Worm (Caenorhabditis elegans) whole organism, young adult: Measurements from ENCODE around the gene R151.8.
A peak's percentile ranks its signal among the peaks of the same experiment; 100 is the strongest.

Experiments used
- B0019.2 ChIP-seq: fragments of 200-800 bp; sonication (Bioruptor generic); conservative IDR thresholded peaks from 2 replicates; pipeline ENCODE4 v1.3.6; 2022; ENCODE audit warnings: missing genetic modification reagents, missing genetic modification characterization, missing compliant biosample characterization
- B0035.1 ChIP-seq: sonication (generic microtip); optimal IDR thresholded peaks from 2 replicates; lab custom pipeline; 2016; ENCODE audit warnings: missing genetic modification characterization, mild to moderate bottlenecking, missing compliant biosample characterization, missing genotype, missing genetic modification reagents
- F22D6.2 ChIP-seq: sonication (generic microtip); optimal IDR thresholded peaks from 2 replicates; lab custom pipeline; 2016; ENCODE audit warnings: mild to moderate bottlenecking, missing genetic modification characterization, missing compliant biosample characterization
- F23B12.7 ChIP-seq: sonication (generic microtip); optimal IDR thresholded peaks from 2 replicates; lab custom pipeline; 2017; ENCODE audit warnings: missing genetic modification characterization, mild to moderate bottlenecking, missing compliant biosample characterization, antibody characterized with exemption, moderate library complexity; ENCODE audit not compliant: insufficient read depth
- F33H1.4 ChIP-seq: fragments of 200-800 bp; sonication (Bioruptor generic); IDR thresholded peaks from 2 replicates; pipeline ENCODE4 v1.3.6; 2022; ENCODE audit warnings: missing genetic modification reagents, missing genetic modification characterization, missing compliant biosample characterization
- F37B4.10 ChIP-seq: fragments of 200-800 bp; sonication (Bioruptor generic); IDR thresholded peaks from 2 replicates; pipeline ENCODE4 v1.3.6; 2022; ENCODE audit warnings: missing genetic modification characterization, missing compliant biosample characterization
- F39B2.1 ChIP-seq: fragments of 200-800 bp; sonication (Bioruptor generic); IDR thresholded peaks from 2 replicates; pipeline ENCODE4 v1.3.6; 2022; ENCODE audit warnings: missing genetic modification reagents, missing genetic modification characterization, missing compliant biosample characterization
- F52B5.7 ChIP-seq: sonication (generic microtip); optimal IDR thresholded peaks from 2 replicates; lab custom pipeline; 2016; ENCODE audit warnings: mild to moderate bottlenecking, missing genetic modification characterization, missing compliant biosample characterization
- F57C9.4 ChIP-seq: sonication (generic microtip); optimal IDR thresholded peaks from 2 replicates; lab custom pipeline; 2017; ENCODE audit warnings: mild to moderate bottlenecking, missing genetic modification characterization, missing compliant biosample characterization
- K11D2.4 ChIP-seq: fragments of 200-800 bp; sonication (Bioruptor generic); IDR thresholded peaks from 2 replicates; pipeline ENCODE4 v1.3.6; 2022; ENCODE audit warnings: missing genetic modification reagents, missing genetic modification characterization, missing compliant biosample characterization
- T07F8.4 ChIP-seq: sonication (generic microtip); optimal IDR thresholded peaks from 2 replicates; lab custom pipeline; 2016; ENCODE audit warnings: mild to moderate bottlenecking, missing genetic modification characterization, moderate library complexity, missing compliant biosample characterization
- Y53F4B.3 ChIP-seq: fragments of 200-800 bp; sonication (Bioruptor generic); IDR thresholded peaks from 2 replicates; pipeline ENCODE4 v1.3.6; 2022; ENCODE audit warnings: missing genetic modification reagents, missing genetic modification characterization, missing compliant biosample characterization
- Y56A3A.18 ChIP-seq: fragments of 200-800 bp; sonication (Bioruptor generic); IDR thresholded peaks from 2 replicates; pipeline ENCODE4 v1.3.6; 2022; ENCODE audit warnings: missing genetic modification reagents, missing genetic modification characterization, missing compliant biosample characterization
- Y79H2A.3 ChIP-seq: fragments of 200-800 bp; sonication (Bioruptor generic); conservative IDR thresholded peaks from 2 replicates; pipeline ENCODE4 v1.3.6; 2022; ENCODE audit warnings: missing genetic modification reagents, missing genetic modification characterization, missing compliant biosample characterization
- ZK185.1 ChIP-seq: sonication (generic microtip); optimal IDR thresholded peaks from 2 replicates; lab custom pipeline; 2016; ENCODE audit warnings: mild to moderate bottlenecking, missing genetic modification characterization, missing compliant biosample characterization; ENCODE audit not compliant: poor library complexity, severe bottlenecking
- akir-1 ChIP-seq: fragments of 200-800 bp; sonication (Bioruptor generic); optimal IDR thresholded peaks from 2 replicates; lab custom pipeline; 2018; ENCODE audit warnings: mild to moderate bottlenecking, missing genetic modification characterization, moderate library complexity, missing compliant biosample characterization
- aptf-3 ChIP-seq: fragments of 200-800 bp; sonication (Bioruptor generic); IDR thresholded peaks from 2 replicates; pipeline ENCODE4 v1.3.6; 2022; ENCODE audit warnings: missing genetic modification characterization, missing compliant biosample characterization
- atf-7 ChIP-seq: sonication (generic microtip); optimal IDR thresholded peaks from 2 replicates; lab custom pipeline; 2017; ENCODE audit warnings: mild to moderate bottlenecking, missing genetic modification characterization, missing compliant biosample characterization
- athp-1 ChIP-seq: sonication (generic microtip); optimal IDR thresholded peaks from 2 replicates; lab custom pipeline; 2017; ENCODE audit warnings: mild to moderate bottlenecking, missing genetic modification characterization, missing compliant biosample characterization
- bed-1 ChIP-seq: fragments of 200-800 bp; sonication (Bioruptor generic); IDR thresholded peaks from 2 replicates; pipeline ENCODE4 v1.3.6; 2022; ENCODE audit warnings: missing genetic modification reagents, missing genetic modification characterization, missing compliant biosample characterization
- bed-2 ChIP-seq: fragments of 200-800 bp; sonication (Bioruptor generic); IDR thresholded peaks from 2 replicates; pipeline ENCODE4 v1.3.6; 2022; ENCODE audit warnings: missing genetic modification reagents, missing genetic modification characterization, missing compliant biosample characterization
- ceh-100 ChIP-seq: fragments of 200-800 bp; sonication (Bioruptor generic); IDR thresholded peaks from 2 replicates; pipeline ENCODE4 v1.3.6; 2022; ENCODE audit warnings: missing genetic modification reagents, missing genetic modification characterization, missing compliant biosample characterization
- ceh-79 ChIP-seq: sonication (generic microtip); optimal IDR thresholded peaks from 2 replicates; lab custom pipeline; 2017; ENCODE audit warnings: mild to moderate bottlenecking, missing genetic modification characterization, missing compliant biosample characterization
- dpff-1 ChIP-seq: sonication (generic microtip); optimal IDR thresholded peaks from 2 replicates; lab custom pipeline; 2017; ENCODE audit warnings: mild to moderate bottlenecking, missing genetic modification characterization, missing compliant biosample characterization
- dpl-1 ChIP-seq: fragments of 150-350 bp; optimal IDR thresholded peaks from 2 replicates; lab custom pipeline; 2014; ENCODE audit warnings: missing biosample characterization, missing genetic modification reagents, missing genetic modification characterization
- egl-44 ChIP-seq: fragments of 200-800 bp; sonication (Bioruptor generic); IDR thresholded peaks from 2 replicates; pipeline ENCODE4 v1.3.6; 2022; ENCODE audit warnings: missing genetic modification reagents, missing genetic modification characterization, missing compliant biosample characterization
- ekl-4 ChIP-seq: fragments of 200-800 bp; sonication (Bioruptor generic); IDR thresholded peaks from 2 replicates; pipeline ENCODE4 v1.3.6; 2022; ENCODE audit warnings: missing genetic modification reagents, missing genetic modification characterization, missing compliant biosample characterization
- gei-17 ChIP-seq: fragments of 200-800 bp; sonication (Bioruptor generic); optimal IDR thresholded peaks from 2 replicates; lab custom pipeline; 2018; ENCODE audit warnings: mild to moderate bottlenecking, missing genetic modification characterization, missing compliant biosample characterization
- hlh-26 ChIP-seq: fragments of 200-800 bp; sonication (Bioruptor generic); conservative IDR thresholded peaks from 2 replicates; pipeline ENCODE4 v1.3.6; 2022; ENCODE audit warnings: missing genetic modification reagents, missing genetic modification characterization, missing compliant biosample characterization
- hmg-20 ChIP-seq: fragments of 200-800 bp; sonication (Bioruptor generic); IDR thresholded peaks from 2 replicates; pipeline ENCODE4 v1.3.6; 2022; ENCODE audit warnings: missing genetic modification reagents, missing genetic modification characterization, missing compliant biosample characterization
- hrde-1 ChIP-seq: sonication (generic microtip); optimal IDR thresholded peaks from 2 replicates; lab custom pipeline; 2016; ENCODE audit warnings: missing genetic modification characterization, mild to moderate bottlenecking, missing compliant biosample characterization, moderate library complexity, missing genotype, missing genetic modification reagents, borderline replicate concordance
- lag-1 ChIP-seq: fragments of 200-800 bp; sonication (Bioruptor generic); IDR thresholded peaks from 2 replicates; pipeline ENCODE4 v1.3.6; 2022; ENCODE audit warnings: missing genetic modification reagents, missing genetic modification characterization, missing compliant biosample characterization
- lin-40 ChIP-seq: sonication (generic microtip); optimal IDR thresholded peaks from 2 replicates; lab custom pipeline; 2016; ENCODE audit warnings: missing genetic modification characterization, mild to moderate bottlenecking, missing compliant biosample characterization, missing genotype, missing genetic modification reagents
- lir-1 ChIP-seq: fragments of 200-800 bp; sonication (Bioruptor generic); conservative IDR thresholded peaks from 2 replicates; pipeline ENCODE4 v1.3.6; 2022; ENCODE audit warnings: missing genetic modification reagents, missing genetic modification characterization, missing compliant biosample characterization
- lsl-1 ChIP-seq: fragments of 200-800 bp; sonication (Bioruptor generic); optimal IDR thresholded peaks from 2 replicates; lab custom pipeline; 2018; ENCODE audit warnings: mild to moderate bottlenecking, missing genetic modification characterization, moderate library complexity, missing compliant biosample characterization
- madf-3 ChIP-seq: fragments of 200-800 bp; sonication (Bioruptor generic); IDR thresholded peaks from 2 replicates; pipeline ENCODE4 v1.3.6; 2022; ENCODE audit warnings: missing genetic modification reagents, missing genetic modification characterization, missing compliant biosample characterization
- madf-6 ChIP-seq: fragments of 200-800 bp; sonication (Bioruptor generic); IDR thresholded peaks from 2 replicates; pipeline ENCODE4 v1.3.6; 2022; ENCODE audit warnings: missing genetic modification reagents, missing genetic modification characterization, missing compliant biosample characterization
- madf-8 ChIP-seq: fragments of 200-800 bp; sonication (Bioruptor generic); conservative IDR thresholded peaks from 2 replicates; pipeline ENCODE4 v1.3.6; 2022; ENCODE audit warnings: missing genetic modification reagents, missing genetic modification characterization, missing compliant biosample characterization
- mel-28 ChIP-seq: sonication (generic microtip); optimal IDR thresholded peaks from 2 replicates; lab custom pipeline; 2016; ENCODE audit warnings: borderline replicate concordance, mild to moderate bottlenecking, missing genetic modification characterization, missing compliant biosample characterization
- nhr-120 ChIP-seq: fragments of 200-800 bp; sonication (Bioruptor generic); IDR thresholded peaks from 2 replicates; pipeline ENCODE4 v1.3.6; 2022; ENCODE audit warnings: missing genetic modification characterization, missing compliant biosample characterization
- pha-4 ChIP-seq: fragments of 150-350 bp; sonication (generic microtip); optimal IDR thresholded peaks from 2 replicates; lab custom pipeline; 2014; ENCODE audit warnings: missing biosample characterization, missing genetic modification reagents, missing genetic modification characterization
- tbx-9 ChIP-seq: sonication (generic microtip); optimal IDR thresholded peaks from 2 replicates; lab custom pipeline; 2016; ENCODE audit warnings: borderline replicate concordance, missing genetic modification characterization, inconsistent platforms, missing compliant biosample characterization
- unc-130 ChIP-seq: sonication (generic microtip); optimal IDR thresholded peaks from 2 replicates; lab custom pipeline; 2016; ENCODE audit warnings: missing genetic modification reagents, missing genetic modification characterization, missing compliant biosample characterization
- unc-62 ChIP-seq: fragments of 150-350 bp; optimal IDR thresholded peaks from 2 replicates; lab custom pipeline; 2014; ENCODE audit warnings: missing biosample characterization, missing genetic modification reagents, missing genetic modification characterization
- zim-3 ChIP-seq: sonication (generic microtip); optimal IDR thresholded peaks from 2 replicates; lab custom pipeline; 2017; ENCODE audit warnings: mild to moderate bottlenecking, missing genetic modification characterization, moderate library complexity, missing compliant biosample characterization
- ztf-28 ChIP-seq: fragments of 200-800 bp; sonication (Bioruptor generic); IDR thresholded peaks from 2 replicates; pipeline ENCODE4 v1.3.6; 2022; ENCODE audit warnings: missing genetic modification reagents, missing genetic modification characterization, missing compliant biosample characterization
- ztf-6 ChIP-seq: fragments of 200-800 bp; sonication (Bioruptor generic); IDR thresholded peaks from 2 replicates; pipeline ENCODE4 v1.3.6; 2022; ENCODE audit warnings: missing genetic modification reagents, missing genetic modification characterization, missing compliant biosample characterization

The R151.8 gene

ce11 chrIII:7229687-7230086 is at the start of gene R151.8:
R151.8 (minus strand) TSS chrIII:7229787.
- TF ChIP-seq F22D6.2 (tag; lab: Kevin White, UChicago) = no peak
- no peak for TF ChIP-seq ZK185.1 (tag; lab: Kevin White, UChicago)
- TF ChIP-seq athp-1 = no peak
- no peak for TF ChIP-seq Y79H2A.3 (GFP tag; lab: Robert Waterston, UW)
- no peak for TF ChIP-seq atf-7 (tag; lab: Kevin White, UChicago)
- TF ChIP-seq F57C9.4 = no peak

- no peak for TF ChIP-seq mel-28 (tag; lab: Kevin White, UChicago)
- TF ChIP-seq madf-3 (GFP tag; lab: Robert Waterston, UW) = no peak
- no peak for TF ChIP-seq Y53F4B.3 (GFP tag; lab: Robert Waterston, UW)
- no peak for TF ChIP-seq madf-8 (GFP tag; lab: Robert Waterston, UW)
- peak; percentile 18 for TF ChIP-seq dpff-1 (tag; lab: Kevin White, UChicago)
- no peak for TF ChIP-seq B0035.1
- peak; percentile 36 for TF ChIP-seq zim-3 (tag; lab: Kevin White, UChicago)
- TF ChIP-seq akir-1 (GFP tag; lab: Kevin White, UChicago) = peak; percentile 37
- no peak for TF ChIP-seq unc-62 (GFP tag; lab: Kevin White, UChicago)
- TF ChIP-seq F39B2.1 (GFP tag; lab: Robert Waterston, UW) = no peak
- TF ChIP-seq aptf-3 (GFP tag; lab: Robert Waterston, UW) = no peak
- TF ChIP-seq Y56A3A.18 (GFP tag; lab: Robert Waterston, UW) = 0 out of 2 replicates have a peak, but pooled peaks have one; percentile 52
- TF ChIP-seq atf-7 (tag; lab: Kevin White, UChicago) = peak; percentile 81
- TF ChIP-seq lsl-1 (GFP tag; lab: Kevin White, UChicago) = no peak
- peak; percentile 90 for TF ChIP-seq lin-40
- TF ChIP-seq F57C9.4 = no peak
- 0 out of 2 replicates have a peak, but pooled peaks have one; percentile 32 for TF ChIP-seq hmg-20
- peak; percentile 38 for TF ChIP-seq F52B5.7 (tag; lab: Kevin White, UChicago)
- peak; percentile 25 for TF ChIP-seq T07F8.4 (tag; lab: Kevin White, UChicago)
- 0 out of 2 replicates have a peak, but pooled peaks have one; percentile 47 for TF ChIP-seq nhr-120 (GFP tag; lab: Robert Waterston, UW)
- 0 out of 2 replicates have a peak, but pooled peaks have one; percentile 42 for TF ChIP-seq ceh-100 (GFP tag; lab: Robert Waterston, UW)
- TF ChIP-seq ceh-79 = peak; percentile 67
- TF ChIP-seq dpl-1 (GFP tag; lab: Kevin White, UChicago) = peak; percentile 18
- peak; percentile 18; the same call in 1 of the 2 replicates for TF ChIP-seq F33H1.4
- no peak for TF ChIP-seq hrde-1 (tag; lab: Kevin White, UChicago)
- TF ChIP-seq tbx-9 (tag; lab: Kevin White, UChicago) = no peak
- TF ChIP-seq madf-6 (GFP tag; lab: Robert Waterston, UW) = no peak
- TF ChIP-seq unc-130 (GFP tag; lab: Kevin White, UChicago) = no peak
- no peak for TF ChIP-seq ekl-4
- no peak for TF ChIP-seq bed-1 (GFP tag; lab: Robert Waterston, UW)
- no peak for TF ChIP-seq lir-1 (GFP tag; lab: Robert Waterston, UW)
- TF ChIP-seq F23B12.7 (tag; lab: Kevin White, UChicago) = peak; percentile 41
- no peak for TF ChIP-seq B0019.2 (GFP tag; lab: Robert Waterston, UW)
- no peak for TF ChIP-seq hlh-26 (GFP tag; lab: Robert Waterston, UW)
- TF ChIP-seq gei-17 (GFP tag; lab: Kevin White, UChicago) = peak; percentile 83
- TF ChIP-seq egl-44 = peak; percentile 42; the same call in 1 of the 2 replicates
- TF ChIP-seq bed-2 (GFP tag; lab: Robert Waterston, UW) = no peak
- TF ChIP-seq lag-1 = no peak
- no peak; the same call in 1 of the 2 replicates for TF ChIP-seq K11D2.4 (GFP tag; lab: Robert Waterston, UW)
- TF ChIP-seq Y79H2A.3 (GFP tag; lab: Robert Waterston, UW) = no peak
- TF ChIP-seq ztf-28 = no peak
- no peak for TF ChIP-seq pha-4 (tag; lab: Kevin White, UChicago)
- TF ChIP-seq ztf-6 = no peak
- no peak for TF ChIP-seq F37B4.10
These were observed 48.9 kb upstream of the R151.8 start for ce11 chrIII:7278491-7278890.
